Worm (Caenorhabditis elegans) whole organism, L3 larva: Measurements from ENCODE around the gene gpd-2.

ENCODE experiments used
- lsy-12 ChIP-seq: sonication (generic microtip); optimal IDR thresholded peaks from 2 replicates; lab custom pipeline; 2016; ENCODE audit warnings: mild to moderate bottlenecking, missing genetic modification characterization, missing compliant biosample characterization
- nhr-25 ChIP-seq: sonication (generic microtip); optimal IDR thresholded peaks from 2 replicates; lab custom pipeline; 2017; ENCODE audit warnings: missing biosample characterization, missing genetic modification characterization

- TF ChIP-seq nhr-25 (no peak), lsy-12 (tag; lab: Kevin White, UChicago) (no peak)
Measured at ce11 chrX:3145265-3145664, 30.8 kb upstream of the gpd-2 start, which contains the start of gene C15C7.4.
